Fruit fly (Drosophila melanogaster) whole organism, embryonic: Measurements from ENCODE around the gene Chchd2.
A peak's percentile ranks its signal among the peaks of the same experiment; 100 is the strongest.

Experiments
- Ada2b ChIP-seq: fragments of 200-800 bp; sonication (Bioruptor generic); IDR thresholded peaks from 2 replicates; pipeline ENCODE4 v1.3.6; 2022; ENCODE audit warnings: missing biosample characterization, missing genetic modification characterization
- CG11560 ChIP-seq: fragments of 200-800 bp; sonication (Bioruptor generic); IDR thresholded peaks from 3 replicates; pipeline ENCODE4 v1.3.6; 2022; ENCODE audit warnings: missing biosample characterization, missing genetic modification characterization
- CG12769 ChIP-seq: fragments of 200-800 bp; sonication (Bioruptor generic); optimal IDR thresholded peaks from 2 replicates; lab custom pipeline; 2019; ENCODE audit warnings: missing biosample characterization, mild to moderate bottlenecking, missing genetic modification characterization, moderate library complexity
- CG13287 ChIP-seq: fragments of 200-800 bp; sonication (Bioruptor generic); IDR thresholded peaks from 2 replicates; pipeline ENCODE4 v1.3.6; 2022; ENCODE audit warnings: missing biosample characterization, missing genetic modification characterization; ENCODE audit not compliant: partially characterized antibody
- CG13775 ChIP-seq: fragments of 200-800 bp; sonication (Bioruptor generic); optimal IDR thresholded peaks from 3 replicates; lab custom pipeline; 2017; ENCODE audit warnings: missing biosample characterization, mild to moderate bottlenecking, missing genetic modification characterization
- CG15696 ChIP-seq: fragments of 200-800 bp; sonication (Bioruptor generic); optimal IDR thresholded peaks from 2 replicates; lab custom pipeline; 2019; ENCODE audit warnings: missing biosample characterization, mild to moderate bottlenecking, missing genetic modification characterization, moderate library complexity
- CG16813 ChIP-seq: fragments of 200-800 bp; sonication (Bioruptor generic); IDR thresholded peaks from 3 replicates; pipeline ENCODE4 v1.3.6; 2022; ENCODE audit warnings: missing biosample characterization, missing genetic modification characterization; ENCODE audit not compliant: partially characterized antibody
- CG16863 ChIP-seq: fragments of 200-800 bp; sonication (Bioruptor generic); optimal IDR thresholded peaks from 3 replicates; lab custom pipeline; 2016; ENCODE audit warnings: missing biosample characterization, missing genetic modification characterization
- CG17829 ChIP-seq: fragments of 200-800 bp; optimal IDR thresholded peaks from 2 replicates; lab custom pipeline; 2019; ENCODE audit warnings: missing biosample characterization, mild to moderate bottlenecking, missing genetic modification characterization, moderate library complexity
- CG32772 ChIP-seq: fragments of 200-800 bp; sonication (Bioruptor generic); IDR thresholded peaks from 2 replicates; pipeline ENCODE4 v1.3.6; 2022; ENCODE audit warnings: missing biosample characterization, missing genetic modification characterization
- CG3995 ChIP-seq: fragments of 200-800 bp; sonication (Bioruptor generic); optimal IDR thresholded peaks from 3 replicates; lab custom pipeline; 2016; ENCODE audit warnings: missing biosample characterization, missing genetic modification characterization
- CG4424 ChIP-seq: fragments of 200-800 bp; sonication (Bioruptor generic); optimal IDR thresholded peaks from 3 replicates; lab custom pipeline; 2016; ENCODE audit warnings: missing biosample characterization, missing genetic modification characterization
- CG6813 ChIP-seq: fragments of 200-800 bp; sonication (Bioruptor generic); optimal IDR thresholded peaks from 2 replicates; lab custom pipeline; 2017; ENCODE audit warnings: missing biosample characterization, missing genetic modification characterization, mild to moderate bottlenecking, moderate library complexity, missing genetic modification reagents
- CG7556 ChIP-seq: fragments of 200-800 bp; sonication (Bioruptor generic); optimal IDR thresholded peaks from 2 replicates; lab custom pipeline; 2017; ENCODE audit warnings: missing biosample characterization, mild to moderate bottlenecking, missing genetic modification characterization
- CG7839 ChIP-seq: fragments of 200-800 bp; sonication (Bioruptor generic); optimal IDR thresholded peaks from 3 replicates; lab custom pipeline; 2018; ENCODE audit warnings: missing biosample characterization, mild to moderate bottlenecking, missing genetic modification characterization, moderate library complexity
- CG9437 ChIP-seq: fragments of 200-800 bp; sonication (Bioruptor generic); optimal IDR thresholded peaks from 2 replicates; lab custom pipeline; 2018; ENCODE audit warnings: missing biosample characterization, mild to moderate bottlenecking, missing genetic modification characterization
- CoRest ChIP-seq: fragments of 200-800 bp; sonication (Bioruptor generic); optimal IDR thresholded peaks from 3 replicates; lab custom pipeline; 2018; ENCODE audit warnings: missing biosample characterization, mild to moderate bottlenecking, missing genetic modification characterization, moderate library complexity
- Dfd ChIP-seq, 2 experiments: fragments of >200 bp; optimal IDR thresholded peaks; 2 replicates each; lab custom pipeline; 2017; ENCODE audit warnings: missing biosample characterization in 2 of 2, missing genetic modification characterization in 2 of 2
- ERR ChIP-seq: fragments of 200-800 bp; sonication (Bioruptor generic); optimal IDR thresholded peaks from 2 replicates; lab custom pipeline; 2016; ENCODE audit warnings: missing biosample characterization, missing genetic modification characterization
- Ets65A ChIP-seq: fragments of 200-800 bp; sonication (Bioruptor generic); peaks from one replicate; lab custom pipeline; 2016; ENCODE audit warnings: missing biosample characterization, missing genetic modification characterization
- GATAe ChIP-seq: fragments of 200-800 bp; sonication (Bioruptor generic); conservative IDR thresholded peaks from 2 replicates; pipeline ENCODE4 v1.3.6; 2022; ENCODE audit warnings: missing biosample characterization, missing genetic modification characterization
- Gsc ChIP-seq: fragments of 200-800 bp; sonication (Bioruptor generic); IDR thresholded peaks from 2 replicates; pipeline ENCODE4 v1.3.6; 2022; ENCODE audit warnings: missing biosample characterization, missing genetic modification characterization
- Gug ChIP-seq: fragments of 200-800 bp; sonication (Bioruptor generic); IDR thresholded peaks from 4 replicates; pipeline ENCODE4 v1.3.6; 2022; ENCODE audit warnings: missing biosample characterization, missing genetic modification characterization
- Hr39 ChIP-seq: fragments of >200 bp; optimal IDR thresholded peaks from 2 replicates; lab custom pipeline; 2017
- Mes4 ChIP-seq: fragments of 200-800 bp; sonication (Bioruptor generic); optimal IDR thresholded peaks from 2 replicates; lab custom pipeline; 2016; ENCODE audit warnings: missing biosample characterization, missing genetic modification characterization
- NC2β ChIP-seq: fragments of 200-800 bp; sonication (Bioruptor generic); optimal IDR thresholded peaks from 2 replicates; lab custom pipeline; 2016; ENCODE audit warnings: missing biosample characterization, missing genetic modification characterization
- Oli ChIP-seq: fragments of 200-800 bp; sonication (Bioruptor generic); optimal IDR thresholded peaks from 2 replicates; lab custom pipeline; 2018; ENCODE audit warnings: missing biosample characterization, mild to moderate bottlenecking, missing genetic modification characterization, moderate library complexity
- Scr ChIP-seq: fragments of 200-800 bp; sonication (Bioruptor generic); IDR thresholded peaks from 2 replicates; pipeline ENCODE4 v1.3.6; 2022; ENCODE audit warnings: missing biosample characterization, missing genetic modification characterization; ENCODE audit not compliant: partially characterized antibody
- Sox102F ChIP-seq: fragments of 200-800 bp; sonication (Bioruptor generic); optimal IDR thresholded peaks from 2 replicates; lab custom pipeline; 2018; ENCODE audit warnings: missing biosample characterization, mild to moderate bottlenecking, missing genetic modification characterization, moderate library complexity
- Ssrp ChIP-seq: fragments of 200-800 bp; sonication (Bioruptor generic); optimal IDR thresholded peaks from 2 replicates; lab custom pipeline; 2018; ENCODE audit warnings: missing biosample characterization, mild to moderate bottlenecking, missing genetic modification characterization, moderate library complexity
- az2 ChIP-seq: fragments of 200-800 bp; sonication (Bioruptor generic); optimal IDR thresholded peaks from 3 replicates; lab custom pipeline; 2016; ENCODE audit warnings: missing biosample characterization, missing genetic modification characterization
- bsh ChIP-seq, 2 experiments: fragments of 200-800 bp; sonication (Bioruptor generic); optimal IDR thresholded peaks; 2 replicates each; lab custom pipeline; 2017 to 2018; ENCODE audit warnings: mild to moderate bottlenecking in 2 of 2, missing biosample characterization in 2 of 2, missing genetic modification characterization in 2 of 2, moderate library complexity in 1 of 2
- cad ChIP-seq: fragments of >200 bp; optimal IDR thresholded peaks from 2 replicates; lab custom pipeline; 2017; ENCODE audit warnings: missing biosample characterization, missing genetic modification characterization
- cas ChIP-seq: fragments of 200-800 bp; sonication (Bioruptor generic); IDR thresholded peaks from 2 replicates; pipeline ENCODE4 v1.3.6; 2022; ENCODE audit warnings: missing biosample characterization, missing genetic modification characterization
- chinmo ChIP-seq: fragments of 200-800 bp; sonication (Bioruptor generic); IDR thresholded peaks from 4 replicates; pipeline ENCODE4 v1.3.6; 2022; ENCODE audit warnings: missing biosample characterization, missing genetic modification characterization; ENCODE audit not compliant: partially characterized antibody
- da ChIP-seq: fragments of 200-800 bp; sonication (Bioruptor generic); optimal IDR thresholded peaks from 2 replicates; lab custom pipeline; 2016; ENCODE audit warnings: missing biosample characterization, missing genetic modification characterization
- emc ChIP-seq: fragments of 200-800 bp; sonication (Bioruptor generic); optimal IDR thresholded peaks from 2 replicates; lab custom pipeline; 2016; ENCODE audit warnings: missing biosample characterization, missing genetic modification characterization
- gcm ChIP-seq: fragments of 200-800 bp; sonication (Bioruptor generic); optimal IDR thresholded peaks from 2 replicates; lab custom pipeline; 2019; ENCODE audit warnings: missing biosample characterization, mild to moderate bottlenecking, missing genetic modification characterization, moderate library complexity
- gem ChIP-seq: fragments of 200-800 bp; sonication (Bioruptor generic); optimal IDR thresholded peaks from 2 replicates; lab custom pipeline; 2019; ENCODE audit warnings: missing biosample characterization, mild to moderate bottlenecking, missing genetic modification characterization, moderate library complexity
- grau ChIP-seq: fragments of 200-800 bp; optimal IDR thresholded peaks from 3 replicates; lab custom pipeline; 2019; ENCODE audit warnings: missing biosample characterization, mild to moderate bottlenecking, missing genetic modification characterization, moderate library complexity
- ham ChIP-seq: fragments of 200-800 bp; sonication (Bioruptor generic); IDR thresholded peaks from 2 replicates; pipeline ENCODE4 v1.3.6; 2022; ENCODE audit warnings: missing biosample characterization, missing genetic modification characterization
- jigr1 ChIP-seq: fragments of 200-800 bp; sonication (Bioruptor generic); IDR thresholded peaks from 3 replicates; pipeline ENCODE4 v1.3.6; 2022; ENCODE audit warnings: missing biosample characterization, missing genetic modification characterization
- knrl ChIP-seq: fragments of 200-800 bp; sonication (Bioruptor generic); IDR thresholded peaks from 3 replicates; pipeline ENCODE4 v1.3.6; 2022; ENCODE audit warnings: missing biosample characterization, missing genetic modification characterization; ENCODE audit not compliant: partially characterized antibody
- lola ChIP-seq, 3 experiments: fragments of >200 bp in 2 of 3; fragments of 200-800 bp in 1 of 3; sonication (Bioruptor generic) in 1 of 3; optimal IDR thresholded peaks; 2 replicates each; lab custom pipeline; 2017 to 2019; ENCODE audit warnings: missing biosample characterization in 3 of 3, missing genetic modification characterization in 3 of 3, mild to moderate bottlenecking in 1 of 3, moderate library complexity in 1 of 3
- pan ChIP-seq, 4 experiments: fragments of >200 bp in 3 of 4; fragments of 200-800 bp in 1 of 4; sonication (Bioruptor generic) in 1 of 4; optimal IDR thresholded peaks in 3 of 4; IDR thresholded peaks in 1 of 4; 2 replicates each; pipeline versions ENCODE4 v1.3.6 to Lab custom; 2017 to 2022; ENCODE audit warnings: missing biosample characterization in 2 of 4, missing genetic modification characterization in 2 of 4, mixed read lengths in 1 of 4
- pfk ChIP-seq: fragments of 200-800 bp; sonication (Bioruptor generic); optimal IDR thresholded peaks from 2 replicates; lab custom pipeline; 2018; ENCODE audit warnings: missing biosample characterization, mild to moderate bottlenecking, missing genetic modification characterization, moderate library complexity
- prd ChIP-seq, 3 experiments: fragments of >200 bp in 2 of 3; fragments of 200-800 bp in 1 of 3; sonication (Bioruptor generic) in 1 of 3; optimal IDR thresholded peaks in 2 of 3; IDR thresholded peaks in 1 of 3; 2 replicates in 2 of 3; 3 replicates in 1 of 3; pipeline versions ENCODE4 v1.3.6 to Lab custom; 2017 to 2022; ENCODE audit warnings: missing biosample characterization in 1 of 3, missing genetic modification characterization in 1 of 3
- sqz ChIP-seq: fragments of 200-800 bp; sonication (Bioruptor generic); optimal IDR thresholded peaks from 3 replicates; lab custom pipeline; 2018; ENCODE audit warnings: missing biosample characterization, mild to moderate bottlenecking, missing genetic modification characterization
- tio ChIP-seq: fragments of 200-800 bp; sonication (Bioruptor generic); optimal IDR thresholded peaks from 2 replicates; lab custom pipeline; 2017; ENCODE audit warnings: missing biosample characterization, missing genetic modification characterization, inconsistent platforms

Gene Chchd2

dm6 chrX:17111958-17112953 is 36.5 kb upstream of the Chchd2 start (continued):
- TF ChIP-seq GATAe (GFP tag; lab: Robert Waterston, UW) (no peak), CG6813 (no peak), knrl (GFP tag; lab: Robert Waterston, UW) (no peak), tio (GFP tag; lab: Kevin White, UChicago) (peak; percentile 16), CG9437 (peak; percentile 16), Scr (no peak), Gug (GFP tag; lab: Robert Waterston, UW) (no peak), ham (GFP tag; lab: Robert Waterston, UW) (no peak), CG32772 (GFP tag; lab: Robert Waterston, UW) (no peak), Oli (tag; lab: Kevin White, UChicago) (peak; percentile 13), CG16813 (no peak), CG4424 (GFP tag; lab: Kevin White, UChicago) (peak; percentile 32), prd (optimal IDR thresholded peaks at IDR 0.05; lab: Kevin White, UChicago) (no peak), prd (GFP tag; IDR thresholded peaks at IDR 0.05; lab: Robert Waterston, UW) (no peak), pfk (GFP tag; lab: Kevin White, UChicago) (no peak), CG15696 (tag; lab: Kevin White, UChicago) (peak; percentile 2), CG3995 (no peak), CG16863 (GFP tag; lab: Kevin White, UChicago) (peak; percentile 3), Hr39 (lab: Kevin White, UChicago) (no peak), CG13775 (no peak), ERR (no peak), da (no peak), lola (GFP tag; optimal IDR thresholded peaks at IDR 0.05; lab: Kevin White, UChicago) (peak in 1 of 3 experiments; percentile 13), CG12769 (no peak), gem (tag; lab: Kevin White, UChicago) (peak; percentile 43), NC2β (GFP tag; lab: Kevin White, UChicago) (no peak), CG7839 (tag; lab: Kevin White, UChicago) (peak; percentile 22), bsh (GFP tag; optimal IDR thresholded peaks at IDR 0.05; lab: Kevin White, UChicago) (peak; percentile 12 to 17)

- peak; percentile 27 for TF ChIP-seq CoRest (tag; lab: Kevin White, UChicago)
- TF ChIP-seq az2 (GFP tag; lab: Kevin White, UChicago): peak; percentile 24
- no peak for TF ChIP-seq jigr1 (GFP tag; lab: Robert Waterston, UW)
- TF ChIP-seq Mes4 (GFP tag; lab: Kevin White, UChicago): no peak
- TF ChIP-seq gcm (GFP tag; lab: Kevin White, UChicago): peak; percentile 23
- TF ChIP-seq Dfd (GFP tag; optimal IDR thresholded peaks at IDR 0.05; lab: Kevin White, UChicago): no peak
- TF ChIP-seq sqz: no peak
- TF ChIP-seq Sox102F (GFP tag; lab: Kevin White, UChicago): peak; percentile 65
- peak; percentile 21 for TF ChIP-seq grau (tag; lab: Kevin White, UChicago)
- TF ChIP-seq CG13287 (GFP tag; lab: Robert Waterston, UW): no peak
- peak; percentile 30 for TF ChIP-seq Ssrp (tag; lab: Kevin White, UChicago)
- TF ChIP-seq cas (GFP tag; lab: Robert Waterston, UW): no peak
- no peak for TF ChIP-seq pan (optimal IDR thresholded peaks at IDR 0.05; lab: Kevin White, UChicago)
- TF ChIP-seq pan (GFP tag; optimal IDR thresholded peaks at IDR 0.05 in 1 of 2, IDR thresholded peaks at IDR 0.05 in 1 of 2): no peak
- TF ChIP-seq Ets65A: no peak
- TF ChIP-seq Gsc (GFP tag; lab: Robert Waterston, UW): no peak
- no peak for TF ChIP-seq chinmo (GFP tag; lab: Robert Waterston, UW)
- no peak for TF ChIP-seq emc (GFP tag; lab: Kevin White, UChicago)
- peak; percentile 16 for TF ChIP-seq CG7556 (GFP tag; lab: Kevin White, UChicago)
- no peak for TF ChIP-seq CG17829 (tag; lab: Kevin White, UChicago)
- TF ChIP-seq CG11560: no peak
- TF ChIP-seq Ada2b (GFP tag; lab: Robert Waterston, UW): no peak
- no peak for TF ChIP-seq cad (GFP tag; lab: Kevin White, UChicago)
Measured at dm6 chrX:17113324-17113723, 35.5 kb upstream of the Chchd2 start.
